Fruit fly (Drosophila melanogaster) whole organism: Measurements from ENCODE around the gene Jasper.

Experiments used
- CG8478 ChIP-seq: fragments of >200 bp; optimal IDR thresholded peaks from 2 replicates; lab custom pipeline; 2018; ENCODE audit warnings: inconsistent platforms
- Dll ChIP-seq: fragments of >200 bp; optimal IDR thresholded peaks from 2 replicates; lab custom pipeline; 2017
- EcR ChIP-seq, 2 experiments: fragments of >200 bp; optimal IDR thresholded peaks; 2 replicates each; lab custom pipeline; 2017; ENCODE audit warnings: missing biosample characterization in 2 of 2, missing genetic modification characterization in 2 of 2, missing genetic modification reagents in 2 of 2
- pan ChIP-seq: fragments of >200 bp; optimal IDR thresholded peaks from 2 replicates; lab custom pipeline; 2017
- psq ChIP-seq: fragments of >200 bp; optimal IDR thresholded peaks from 2 replicates; lab custom pipeline; 2017
- usp ChIP-seq: fragments of >200 bp; optimal IDR thresholded peaks from 2 replicates; lab custom pipeline; 2017; ENCODE audit warnings: missing biosample characterization, missing genetic modification characterization, mixed read lengths

dm6 chr3R:30055915-30056544 is 3.7 kb downstream of the Jasper start, which contains the start of the genes Rpp14b and spn-A:
- TF ChIP-seq psq (lab: Kevin White, UChicago) (no peak), Dll (no peak), usp (GFP tag; lab: Kevin White, UChicago) (no peak), pan (lab: Kevin White, UChicago) (no peak), CG8478 (lab: Kevin White, UChicago) (no peak), EcR (GFP tag; optimal IDR thresholded peaks at IDR 0.05; lab: Kevin White, UChicago) (no peak)
